Fruit fly (Drosophila melanogaster) whole organism, embryonic: Measurements from ENCODE around the gene Cyt-c1L.
A peak's percentile ranks its signal among the peaks of the same experiment; 100 is the strongest.

Experiments
- Antp ChIP-seq: fragments of 200-800 bp; sonication (Bioruptor generic); optimal IDR thresholded peaks from 3 replicates; lab custom pipeline; 2016; ENCODE audit warnings: missing biosample characterization, missing genetic modification characterization
- Blimp-1 ChIP-seq: fragments of 200-800 bp; sonication (Bioruptor generic); optimal IDR thresholded peaks from 3 replicates; lab custom pipeline; 2018; ENCODE audit warnings: missing biosample characterization, missing genetic modification characterization, mild to moderate bottlenecking, moderate library complexity, missing genetic modification reagents
- BtbVII ChIP-seq: fragments of 200-800 bp; sonication (Bioruptor generic); optimal IDR thresholded peaks from 3 replicates; lab custom pipeline; 2017; ENCODE audit warnings: missing biosample characterization, mild to moderate bottlenecking, missing genetic modification characterization
- CG11504 ChIP-seq: fragments of 200-800 bp; sonication (Bioruptor generic); optimal IDR thresholded peaks from 3 replicates; lab custom pipeline; 2019; ENCODE audit warnings: missing biosample characterization, mild to moderate bottlenecking, missing genetic modification characterization, moderate library complexity
- CG12659 ChIP-seq: fragments of 200-800 bp; sonication (Bioruptor generic); optimal IDR thresholded peaks from 3 replicates; lab custom pipeline; 2017; ENCODE audit warnings: mild to moderate bottlenecking, missing biosample characterization, missing genetic modification reagents, missing genetic modification characterization
- CG13296 ChIP-seq: fragments of 200-800 bp; sonication (Bioruptor generic); optimal IDR thresholded peaks from 3 replicates; lab custom pipeline; 2018; ENCODE audit warnings: missing biosample characterization, mild to moderate bottlenecking, missing genetic modification characterization
- CG15269 ChIP-seq: fragments of 200-800 bp; sonication (Bioruptor generic); optimal IDR thresholded peaks from 2 replicates; lab custom pipeline; 2018; ENCODE audit warnings: missing biosample characterization, mild to moderate bottlenecking, missing genetic modification characterization, moderate library complexity
- CG15514 ChIP-seq: fragments of 200-800 bp; sonication (Bioruptor generic); optimal IDR thresholded peaks from 3 replicates; lab custom pipeline; 2017; ENCODE audit warnings: missing biosample characterization, missing genetic modification characterization, mild to moderate bottlenecking, moderate library complexity, missing genetic modification reagents
- CG16863 ChIP-seq: fragments of 200-800 bp; sonication (Bioruptor generic); optimal IDR thresholded peaks from 3 replicates; lab custom pipeline; 2016; ENCODE audit warnings: missing biosample characterization, missing genetic modification characterization
- CG1792 ChIP-seq: fragments of 200-800 bp; sonication (Bioruptor generic); optimal IDR thresholded peaks from 2 replicates; lab custom pipeline; 2016; ENCODE audit warnings: missing biosample characterization, missing genetic modification characterization
- CG2129 ChIP-seq: fragments of 200-800 bp; sonication (Bioruptor generic); IDR thresholded peaks from 2 replicates; pipeline ENCODE4 v1.3.6; 2022; ENCODE audit warnings: missing biosample characterization, missing genetic modification characterization; ENCODE audit not compliant: partially characterized antibody
- CG30403 ChIP-seq: fragments of 200-800 bp; sonication (Bioruptor generic); optimal IDR thresholded peaks from 3 replicates; lab custom pipeline; 2016; ENCODE audit warnings: missing biosample characterization, missing genetic modification characterization
- CG33213 ChIP-seq: fragments of 200-800 bp; sonication (Bioruptor generic); optimal IDR thresholded peaks from 3 replicates; lab custom pipeline; 2016; ENCODE audit warnings: missing biosample characterization, missing genetic modification characterization
- CG34224 ChIP-seq: fragments of 200-800 bp; sonication (Bioruptor generic); IDR thresholded peaks from 3 replicates; pipeline ENCODE4 v1.3.6; 2022; ENCODE audit warnings: missing biosample characterization, missing genetic modification characterization; ENCODE audit not compliant: partially characterized antibody
- CG6272 ChIP-seq: fragments of 200-800 bp; sonication (Bioruptor generic); IDR thresholded peaks from 2 replicates; pipeline ENCODE4 v1.3.6; 2022; ENCODE audit warnings: missing biosample characterization, missing genetic modification characterization
- CG7987 ChIP-seq: fragments of 200-800 bp; sonication (Bioruptor generic); optimal IDR thresholded peaks from 2 replicates; lab custom pipeline; 2018; ENCODE audit warnings: missing biosample characterization, mild to moderate bottlenecking, missing genetic modification characterization, moderate library complexity
- CG8281 ChIP-seq: fragments of 200-800 bp; sonication (Bioruptor generic); optimal IDR thresholded peaks from 2 replicates; lab custom pipeline; 2018; ENCODE audit warnings: missing biosample characterization, mild to moderate bottlenecking, missing genetic modification characterization, moderate library complexity
- CG8290 ChIP-seq, 3 experiments: fragments of 200-800 bp; sonication (Bioruptor generic); optimal IDR thresholded peaks; 2 replicates each; lab custom pipeline; 2016 to 2019; ENCODE audit warnings: missing biosample characterization in 3 of 3, missing genetic modification characterization in 3 of 3, mild to moderate bottlenecking in 2 of 3, moderate library complexity in 1 of 3
- Doc2 ChIP-seq: fragments of 200-800 bp; sonication (Bioruptor generic); IDR thresholded peaks from 2 replicates; pipeline ENCODE4 v1.3.6; 2022; ENCODE audit warnings: missing biosample characterization, missing genetic modification characterization
- Dp ChIP-seq: fragments of 200-800 bp; sonication (Bioruptor generic); optimal IDR thresholded peaks from 2 replicates; lab custom pipeline; 2018; ENCODE audit warnings: missing biosample characterization, mild to moderate bottlenecking, missing genetic modification characterization, moderate library complexity
- ERR ChIP-seq: fragments of 200-800 bp; sonication (Bioruptor generic); optimal IDR thresholded peaks from 2 replicates; lab custom pipeline; 2016; ENCODE audit warnings: missing biosample characterization, missing genetic modification characterization
- HLHmδ ChIP-seq: fragments of 200-800 bp; sonication (Bioruptor generic); optimal IDR thresholded peaks from 2 replicates; lab custom pipeline; 2018; ENCODE audit warnings: missing biosample characterization, mild to moderate bottlenecking, missing genetic modification characterization, moderate library complexity
- MBD-R2 ChIP-seq: fragments of 200-800 bp; sonication (Bioruptor generic); IDR thresholded peaks from 2 replicates; pipeline ENCODE4 v1.3.6; 2022; ENCODE audit warnings: missing biosample characterization, missing genetic modification characterization
- Mes4 ChIP-seq: fragments of 200-800 bp; sonication (Bioruptor generic); optimal IDR thresholded peaks from 2 replicates; lab custom pipeline; 2016; ENCODE audit warnings: missing biosample characterization, missing genetic modification characterization
- NK7.1 ChIP-seq: fragments of 200-800 bp; sonication (Bioruptor generic); optimal IDR thresholded peaks from 3 replicates; lab custom pipeline; 2016; ENCODE audit warnings: missing biosample characterization, missing genetic modification characterization
- Oaz ChIP-seq: fragments of 200-800 bp; sonication (Bioruptor generic); IDR thresholded peaks from 2 replicates; pipeline ENCODE4 v1.3.6; 2022; ENCODE audit warnings: missing biosample characterization, missing genetic modification characterization
- PHDP ChIP-seq: fragments of 200-800 bp; sonication (Bioruptor generic); optimal IDR thresholded peaks from 3 replicates; lab custom pipeline; 2018; ENCODE audit warnings: missing biosample characterization, mild to moderate bottlenecking, missing genetic modification characterization, moderate library complexity
- Ptx1 ChIP-seq: fragments of 200-800 bp; sonication (Bioruptor generic); IDR thresholded peaks from 2 replicates; pipeline ENCODE4 v1.3.6; 2022; ENCODE audit warnings: missing biosample characterization, missing genetic modification characterization
- bigmax ChIP-seq: fragments of 200-800 bp; sonication (Bioruptor generic); optimal IDR thresholded peaks from 2 replicates; lab custom pipeline; 2018; ENCODE audit warnings: missing biosample characterization, mild to moderate bottlenecking, missing genetic modification characterization
- caup ChIP-seq: fragments of 200-800 bp; sonication (Bioruptor generic); optimal IDR thresholded peaks from 3 replicates; lab custom pipeline; 2017; ENCODE audit warnings: missing biosample characterization, mild to moderate bottlenecking, missing genetic modification characterization, moderate library complexity; ENCODE audit not compliant: severe bottlenecking
- chif ChIP-seq, 2 experiments: fragments of 200-800 bp; sonication (Bioruptor generic); optimal IDR thresholded peaks; 3 replicates each; lab custom pipeline; 2016; ENCODE audit warnings: missing biosample characterization in 2 of 2, missing genetic modification characterization in 2 of 2
- danr ChIP-seq: fragments of 200-800 bp; sonication (Bioruptor generic); IDR thresholded peaks from 2 replicates; pipeline ENCODE4 v1.3.6; 2022; ENCODE audit warnings: missing biosample characterization, missing genetic modification characterization
- esg ChIP-seq: fragments of 200-800 bp; sonication (Bioruptor generic); conservative IDR thresholded peaks from 2 replicates; pipeline ENCODE4 v1.3.6; 2022; ENCODE audit warnings: missing biosample characterization, missing genetic modification characterization
- exex ChIP-seq: fragments of 200-800 bp; sonication (Bioruptor generic); optimal IDR thresholded peaks from 4 replicates; lab custom pipeline; 2018; ENCODE audit warnings: missing biosample characterization, mild to moderate bottlenecking, missing genetic modification characterization, moderate library complexity
- fru ChIP-seq: fragments of >200 bp; optimal IDR thresholded peaks from 2 replicates; lab custom pipeline; 2017
- hkb ChIP-seq, 2 experiments: fragments of 200-800 bp in 1 of 2; fragments of >200 bp in 1 of 2; sonication (Bioruptor generic) in 1 of 2; IDR thresholded peaks in 1 of 2; optimal IDR thresholded peaks in 1 of 2; 2 replicates each; pipeline versions ENCODE4 v1.3.6 to Lab custom; 2017 to 2022; ENCODE audit warnings: missing biosample characterization in 1 of 2, missing genetic modification characterization in 1 of 2
- insv ChIP-seq, 2 experiments: fragments of 200-800 bp; sonication (Bioruptor generic); optimal IDR thresholded peaks; 3 replicates each; lab custom pipeline; 2016 to 2018; ENCODE audit warnings: missing biosample characterization in 2 of 2, missing genetic modification characterization in 2 of 2
- lola ChIP-seq, 3 experiments: fragments of >200 bp in 2 of 3; fragments of 200-800 bp in 1 of 3; sonication (Bioruptor generic) in 1 of 3; optimal IDR thresholded peaks; 2 replicates each; lab custom pipeline; 2017 to 2019; ENCODE audit warnings: missing biosample characterization in 3 of 3, missing genetic modification characterization in 3 of 3, mild to moderate bottlenecking in 1 of 3, moderate library complexity in 1 of 3
- nerfin-1 ChIP-seq: fragments of 200-800 bp; sonication (Bioruptor generic); optimal IDR thresholded peaks from 3 replicates; lab custom pipeline; 2019; ENCODE audit warnings: missing biosample characterization, mild to moderate bottlenecking, missing genetic modification characterization, moderate library complexity
- pita ChIP-seq: fragments of 200-800 bp; sonication (Bioruptor generic); optimal IDR thresholded peaks from 2 replicates; lab custom pipeline; 2017; ENCODE audit warnings: missing biosample characterization, mild to moderate bottlenecking, missing genetic modification characterization
- pros ChIP-seq: fragments of 200-800 bp; sonication (Bioruptor generic); optimal IDR thresholded peaks from 3 replicates; lab custom pipeline; 2019; ENCODE audit warnings: missing biosample characterization, mild to moderate bottlenecking, missing genetic modification characterization, moderate library complexity
- pzg ChIP-seq: fragments of 200-800 bp; sonication (Bioruptor generic); optimal IDR thresholded peaks from 3 replicates; lab custom pipeline; 2018; ENCODE audit warnings: missing biosample characterization, mild to moderate bottlenecking, missing genetic modification characterization, moderate library complexity
- ranshi ChIP-seq: fragments of 200-800 bp; sonication (Bioruptor generic); IDR thresholded peaks from 2 replicates; pipeline ENCODE4 v1.3.6; 2022; ENCODE audit warnings: missing biosample characterization, missing genetic modification characterization
- slbo ChIP-seq: fragments of 200-800 bp; sonication (Bioruptor generic); IDR thresholded peaks from 2 replicates; pipeline ENCODE4 v1.3.6; 2022; ENCODE audit warnings: missing biosample characterization, missing genetic modification characterization
- so ChIP-seq: fragments of 200-800 bp; sonication (Bioruptor generic); IDR thresholded peaks from 3 replicates; pipeline ENCODE4 v1.3.6; 2022; ENCODE audit warnings: missing biosample characterization, missing genetic modification characterization
- sob ChIP-seq: fragments of 200-800 bp; sonication (Bioruptor generic); IDR thresholded peaks from 2 replicates; pipeline ENCODE4 v1.3.6; 2022; ENCODE audit warnings: missing biosample characterization, missing genetic modification characterization
- sr ChIP-seq: fragments of 200-800 bp; sonication (Bioruptor generic); IDR thresholded peaks from 3 replicates; pipeline ENCODE4 v1.3.6; 2022; ENCODE audit warnings: missing biosample characterization, missing genetic modification characterization
- zen ChIP-seq: fragments of 200-800 bp; sonication (Bioruptor generic); optimal IDR thresholded peaks from 3 replicates; lab custom pipeline; 2018; ENCODE audit warnings: missing biosample characterization, mild to moderate bottlenecking, missing genetic modification characterization, moderate library complexity

The Cyt-c1L gene

DNA sequence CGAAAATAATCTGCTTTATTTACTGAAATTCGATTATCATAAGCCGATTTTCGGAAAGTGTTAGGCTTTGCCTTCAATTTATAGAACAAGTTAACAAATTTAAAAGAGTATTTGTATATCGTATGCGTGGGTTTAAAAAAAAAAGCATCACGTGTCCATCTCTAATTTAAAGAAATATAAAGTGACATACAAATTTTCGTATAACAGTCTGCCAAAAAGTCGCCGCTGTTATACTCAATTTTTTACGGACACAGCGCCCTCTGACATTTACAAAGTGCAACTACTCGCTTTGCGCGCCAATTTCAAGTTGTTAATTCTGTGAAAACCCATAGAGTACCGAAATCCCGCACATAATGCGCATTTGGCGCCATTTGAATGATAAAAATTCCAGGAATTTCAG, 47.5 kb upstream of the Cyt-c1L start (continued):
- TF ChIP-seq esg (GFP tag; lab: Robert Waterston, UW): no peak
- TF ChIP-seq HLHmδ: no peak
- TF ChIP-seq Blimp-1 (GFP tag; lab: Kevin White, UChicago): peak; percentile 29
- peak; percentile 20 for TF ChIP-seq CG15514 (GFP tag; lab: Kevin White, UChicago)
- TF ChIP-seq zen (tag; lab: Kevin White, UChicago): peak; percentile 33
- no peak for TF ChIP-seq caup (GFP tag; lab: Kevin White, UChicago)
- peak; percentile 87 for TF ChIP-seq CG34224
- TF ChIP-seq danr (GFP tag; lab: Robert Waterston, UW): no peak
- peak; percentile 5 for TF ChIP-seq CG11504 (tag; lab: Kevin White, UChicago)
- TF ChIP-seq Oaz (GFP tag; lab: Robert Waterston, UW): 0 out of 2 replicates have a peak, but pooled peaks have one; percentile 39
- peak; percentile 36 for TF ChIP-seq CG12659
- TF ChIP-seq Mes4 (GFP tag; lab: Kevin White, UChicago): peak; percentile 22
- peak; percentile 7 for TF ChIP-seq CG7987 (GFP tag; lab: Kevin White, UChicago)
- no peak for TF ChIP-seq lola (GFP tag; optimal IDR thresholded peaks at IDR 0.05; lab: Kevin White, UChicago)
- peak; percentile 1 for TF ChIP-seq Antp (GFP tag; lab: Kevin White, UChicago)
- TF ChIP-seq nerfin-1: peak; percentile 35
- peak; percentile 18; the same call in 1 of the 2 replicates for TF ChIP-seq MBD-R2
- TF ChIP-seq BtbVII (GFP tag; lab: Kevin White, UChicago): no peak
- 0 out of 3 replicates have a peak, but pooled peaks have one; percentile 37 for TF ChIP-seq sr
- no peak for TF ChIP-seq exex
- TF ChIP-seq CG8281: no peak
- peak; percentile 30; the same call in 1 of the 2 replicates for TF ChIP-seq CG6272 (GFP tag; lab: Robert Waterston, UW)
- peak; percentile 93 for TF ChIP-seq Dp (GFP tag; lab: Kevin White, UChicago)
- peak; percentile 5 for TF ChIP-seq NK7.1 (GFP tag; lab: Kevin White, UChicago)
- peak; percentile 23 for TF ChIP-seq CG16863 (GFP tag; lab: Kevin White, UChicago)
- 0 out of 2 replicates have a peak, but pooled peaks have one; percentile 12 for TF ChIP-seq Ptx1 (GFP tag; lab: Robert Waterston, UW)
- no peak for TF ChIP-seq pros (GFP tag; lab: Kevin White, UChicago)
- no peak for TF ChIP-seq CG13296 (GFP tag; lab: Kevin White, UChicago)
- TF ChIP-seq pita (GFP tag; lab: Kevin White, UChicago): peak; percentile 37
- TF ChIP-seq CG2129 (GFP tag; lab: Robert Waterston, UW): peak; percentile 79
- no peak for TF ChIP-seq ranshi (GFP tag; lab: Robert Waterston, UW)
- no peak for TF ChIP-seq fru (lab: Kevin White, UChicago)
- peak; percentile 58 for TF ChIP-seq sob
- no peak for TF ChIP-seq bigmax
- peak in 1 of 2 experiments; percentile 27 for TF ChIP-seq chif (GFP tag; optimal IDR thresholded peaks at IDR 0.05; lab: Kevin White, UChicago)
- peak; percentile 33 for TF ChIP-seq pzg (GFP tag; lab: Kevin White, UChicago)
- TF ChIP-seq CG33213 (GFP tag; lab: Kevin White, UChicago): peak; percentile 12
- TF ChIP-seq Doc2 (GFP tag; lab: Robert Waterston, UW): no peak
- no peak for TF ChIP-seq CG1792
- TF ChIP-seq CG30403 (GFP tag; lab: Kevin White, UChicago): peak; percentile 16
- TF ChIP-seq hkb (optimal IDR thresholded peaks at IDR 0.05; lab: Kevin White, UChicago): no peak
- TF ChIP-seq hkb (GFP tag; IDR thresholded peaks at IDR 0.05; lab: Robert Waterston, UW): peak; percentile 31; the same call in 1 of the 2 replicates
- no peak for TF ChIP-seq PHDP (tag; lab: Kevin White, UChicago)
- TF ChIP-seq slbo: peak; percentile 51
- TF ChIP-seq CG15269 (tag; lab: Kevin White, UChicago): peak; percentile 10
- peak; percentile 29; the same call in 1 of the 3 replicates for TF ChIP-seq so
- no peak for TF ChIP-seq ERR (GFP tag; lab: Kevin White, UChicago)
- peak in 1 of 2 experiments; percentile 5 for TF ChIP-seq insv (GFP tag; optimal IDR thresholded peaks at IDR 0.05; lab: Kevin White, UChicago)
- peak; percentile 18 for TF ChIP-seq CG8290 (GFP tag; optimal IDR thresholded peaks at IDR 0.05; lab: Kevin White, UChicago)
- no peak for TF ChIP-seq CG8290 (tag; optimal IDR thresholded peaks at IDR 0.05; lab: Kevin White, UChicago)
